Fruit fly (Drosophila melanogaster) whole organism, wandering third instar larva: Measurements from ENCODE around the gene PCID2.
A peak's percentile ranks its signal among the peaks of the same experiment; 100 is the strongest.

Source experiments
- Dfd ChIP-seq: fragments of >200 bp; optimal IDR thresholded peaks from 2 replicates; lab custom pipeline; 2017; ENCODE audit warnings: missing biosample characterization, missing genetic modification characterization
- HLH106 ChIP-seq: fragments of 200-800 bp; optimal IDR thresholded peaks from 3 replicates; lab custom pipeline; 2019; ENCODE audit warnings: missing biosample characterization, mild to moderate bottlenecking, missing genetic modification characterization, moderate library complexity
- Hr78 ChIP-seq: fragments of >200 bp; optimal IDR thresholded peaks from 2 replicates; lab custom pipeline; 2017; ENCODE audit warnings: missing biosample characterization, missing genetic modification characterization
- Rel ChIP-seq, 2 experiments: fragments of 200-800 bp; sonication (Bioruptor generic) in 1 of 2; optimal IDR thresholded peaks; 2 replicates in 1 of 2; 3 replicates in 1 of 2; lab custom pipeline; 2016 to 2019; ENCODE audit warnings: mild to moderate bottlenecking in 2 of 2, missing biosample characterization in 2 of 2, missing genetic modification characterization in 2 of 2, moderate library complexity in 1 of 2
- br ChIP-seq: fragments of 200-800 bp; sonication (Bioruptor generic); optimal IDR thresholded peaks from 2 replicates; lab custom pipeline; 2016; ENCODE audit warnings: missing biosample characterization, missing genetic modification characterization
- dmrt93B ChIP-seq: fragments of 200-800 bp; sonication (Bioruptor generic); optimal IDR thresholded peaks from 2 replicates; lab custom pipeline; 2018; ENCODE audit warnings: missing biosample characterization, mild to moderate bottlenecking, missing genetic modification characterization
- jim ChIP-seq: fragments of 175-275, 200-325 bp; sonication (Bioruptor generic); optimal IDR thresholded peaks from 2 replicates; lab custom pipeline; 2016; ENCODE audit warnings: missing biosample characterization, mild to moderate bottlenecking, missing genetic modification characterization
- lola ChIP-seq: fragments of >200 bp; optimal IDR thresholded peaks from 2 replicates; lab custom pipeline; 2017; ENCODE audit warnings: missing biosample characterization, missing genetic modification characterization
- psq ChIP-seq: fragments of 200-800 bp; sonication (Bioruptor generic); optimal IDR thresholded peaks from 3 replicates; lab custom pipeline; 2017; ENCODE audit warnings: missing biosample characterization, mild to moderate bottlenecking, missing genetic modification characterization, moderate library complexity

DNA sequence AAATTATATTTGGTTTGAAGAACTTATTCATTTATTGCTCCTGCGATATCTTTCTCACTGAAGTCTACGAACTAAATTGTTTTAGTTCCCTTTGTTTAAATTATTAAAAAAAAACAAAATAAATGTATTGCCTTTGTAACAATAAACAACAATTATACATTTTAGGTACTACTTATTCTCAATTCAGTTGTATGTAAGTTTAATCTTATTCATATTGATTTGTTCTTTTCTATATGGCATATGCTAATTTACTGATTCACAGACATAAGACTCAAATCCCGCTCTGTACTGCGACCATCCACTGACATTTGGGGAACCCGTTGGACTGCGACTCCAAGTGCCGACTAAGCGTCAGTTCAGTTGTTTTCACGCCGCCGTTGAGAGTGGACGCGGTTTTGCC is 4.9 kb downstream of the PCID2 start, which contains the start of gene CG32091:
- no peak for TF ChIP-seq jim (GFP tag; lab: Kevin White, UChicago)
- TF ChIP-seq br (GFP tag; lab: Kevin White, UChicago) = no peak
- TF ChIP-seq dmrt93B (GFP tag; lab: Kevin White, UChicago) = no peak
- TF ChIP-seq lola (GFP tag; lab: Kevin White, UChicago) = no peak
- no peak for TF ChIP-seq Dfd
- no peak for TF ChIP-seq HLH106 (tag; lab: Kevin White, UChicago)
- TF ChIP-seq psq (GFP tag; lab: Kevin White, UChicago) = no peak
- no peak for TF ChIP-seq Hr78 (GFP tag; lab: Kevin White, UChicago)
- no peak for TF ChIP-seq Rel (GFP tag; optimal IDR thresholded peaks at IDR 0.05; lab: Kevin White, UChicago)
- peak; percentile 41 for TF ChIP-seq Rel (tag; optimal IDR thresholded peaks at IDR 0.05; lab: Kevin White, UChicago)
